Worm (Caenorhabditis elegans): ENCODE data around the gene R05A10.1.

The R05A10.1 gene

DNA sequence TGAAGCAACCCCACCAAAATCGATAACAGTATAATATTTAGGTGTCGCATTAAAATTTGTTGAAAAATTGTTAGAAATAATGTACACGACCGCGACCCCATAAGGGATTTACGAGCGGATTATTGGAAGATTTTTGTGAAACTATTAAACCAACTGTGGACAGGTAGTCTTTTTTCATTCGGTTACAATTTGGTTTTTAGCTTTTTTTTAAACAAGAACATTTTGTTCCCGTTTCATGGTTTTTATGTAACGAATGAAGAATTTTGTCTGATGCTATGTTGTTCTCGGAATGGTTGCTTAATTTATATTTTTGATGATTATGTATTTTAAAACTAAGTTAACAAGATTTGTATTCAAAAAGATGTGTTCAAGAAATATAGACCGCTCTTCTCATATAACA, 5.8 kb upstream of the R05A10.1 start, which contains the start of gene R05A10.3:
Gene R05A10.3 (minus strand): TSS at position 101 of the 400 bp plus-strand sequence.
- TF ChIP-seq alr-1 (tag; optimal IDR thresholded peaks at IDR 0.05) = no peak
- TF ChIP-seq ztf-4 (tag; optimal IDR thresholded peaks at IDR 0.05) = no peak
- no peak for TF ChIP-seq snpc-4 (tag; optimal IDR thresholded peaks at IDR 0.05)
- TF ChIP-seq blmp-1 (tag; optimal IDR thresholded peaks at IDR 0.05; ENCODE audit: insufficient read depth) = no peak
- TF ChIP-seq ama-1 (optimal IDR thresholded peaks at IDR 0.05) = no peak

- TF ChIP-seq ztf-1 (GFP tag; conservative IDR thresholded peaks at IDR 0.05) = no peak
- no peak for TF ChIP-seq ztf-11 (tag; optimal IDR thresholded peaks at IDR 0.05)
- no peak for TF ChIP-seq nhr-12 (tag; optimal IDR thresholded peaks at IDR 0.05)
- no peak for TF ChIP-seq sma-9 (GFP tag; optimal IDR thresholded peaks at IDR 0.05)
- TF ChIP-seq sma-9 (tag; optimal IDR thresholded peaks at IDR 0.05) = no peak
- no peak for TF ChIP-seq unc-55 (GFP tag; optimal IDR thresholded peaks at IDR 0.05)
- no peak for TF ChIP-seq ceh-16 (tag; optimal IDR thresholded peaks at IDR 0.05)
- no peak for TF ChIP-seq skn-1 (tag; optimal IDR thresholded peaks at IDR 0.05)
- TF ChIP-seq nhr-11 (tag; optimal IDR thresholded peaks at IDR 0.05) = no peak
- no peak for TF ChIP-seq C34F6.9 (tag; optimal IDR thresholded peaks at IDR 0.05)
- TF ChIP-seq ama-1 (optimal IDR thresholded peaks at IDR 0.05) = no peak
- no peak for TF ChIP-seq nhr-21 (tag; optimal IDR thresholded peaks at IDR 0.05)
- no peak for TF ChIP-seq elt-1 (tag; optimal IDR thresholded peaks at IDR 0.05)
- no peak for TF ChIP-seq aly-2 (tag; optimal IDR thresholded peaks at IDR 0.05)
These were observed 5.1 kb upstream of the R05A10.1 start, which contains the start of gene R05A10.2 for ce11 chrIV:14177058-14177457. Gene R05A10.2, plus strand, starts transcription at chrIV:14177271.

- TF ChIP-seq nhr-11 (tag; optimal IDR thresholded peaks at IDR 0.05) (no peak), sma-3 (GFP tag; optimal IDR thresholded peaks at IDR 0.05) (no peak), ZK546.5 (tag; optimal IDR thresholded peaks at IDR 0.05) (no peak), nhr-25 (tag; optimal IDR thresholded peaks at IDR 0.05) (no peak), ztf-11 (tag; optimal IDR thresholded peaks at IDR 0.05) (no peak), blmp-1 (tag; optimal IDR thresholded peaks at IDR 0.05; ENCODE audit: insufficient read depth) (no peak), lin-11 (tag; optimal IDR thresholded peaks at IDR 0.05) (no peak), Y55F3AM.14 (GFP tag; optimal IDR thresholded peaks at IDR 0.05) (no peak), nhr-10 (tag; optimal IDR thresholded peaks at IDR 0.05) (no peak)
These were observed 4.1 kb downstream of the R05A10.1 start for ce11 chrIV:14186264-14186663.

- TF ChIP-seq C34F6.9 (tag; optimal IDR thresholded peaks at IDR 0.05) (no peak), lin-13 (GFP tag; optimal IDR thresholded peaks at IDR 0.05) (no peak), blmp-1 (tag; optimal IDR thresholded peaks at IDR 0.05; ENCODE audit: insufficient read depth) (no peak), elt-1 (tag; optimal IDR thresholded peaks at IDR 0.05) (no peak), sma-3 (GFP tag; optimal IDR thresholded peaks at IDR 0.05) (no peak), sem-4 (tag; optimal IDR thresholded peaks at IDR 0.05) (no peak), lin-11 (tag; optimal IDR thresholded peaks at IDR 0.05) (no peak)
These were observed 9.7 kb downstream of the R05A10.1 start, which contains the start of gene K01G12.22 for ce11 chrIV:14191919-14192318. Gene K01G12.22, plus strand, starts transcription at chrIV:14192219.

DNA sequence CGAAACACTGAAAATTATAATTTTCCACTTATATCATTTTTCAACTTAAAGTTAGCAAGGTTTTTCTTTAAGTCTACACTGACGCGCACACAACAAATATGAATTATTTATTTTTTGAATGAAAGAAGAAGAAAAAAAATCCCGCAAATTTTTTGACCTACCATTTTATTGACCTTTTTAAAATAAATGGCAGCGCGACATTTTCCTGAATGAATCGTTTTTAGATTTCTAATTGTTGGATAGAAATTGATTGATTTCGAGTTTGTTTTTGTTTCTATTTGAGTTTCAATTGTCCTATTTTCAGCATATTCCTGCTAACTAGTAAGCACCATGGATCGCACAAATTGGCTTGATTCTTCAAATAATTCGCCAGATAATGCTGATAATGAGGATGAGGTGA, 11.0 kb downstream of the R05A10.1 start, which contains the start of gene K01G12.3:
Gene K01G12.3 (plus strand): TSS at position 301 of the 400 bp plus-strand sequence.
- TF ChIP-seq nhr-25 (tag; optimal IDR thresholded peaks at IDR 0.05) = no peak
- no peak for TF ChIP-seq mab-5 (tag; optimal IDR thresholded peaks at IDR 0.05)
- TF ChIP-seq mdl-1 (tag; optimal IDR thresholded peaks at IDR 0.05) = no peak
- no peak for TF ChIP-seq unc-62 (GFP tag; optimal IDR thresholded peaks at IDR 0.05)
- no peak for TF ChIP-seq alr-1 (tag; optimal IDR thresholded peaks at IDR 0.05)
- TF ChIP-seq ceh-82 (tag; optimal IDR thresholded peaks at IDR 0.05) = no peak
- TF ChIP-seq snpc-4 (tag; optimal IDR thresholded peaks at IDR 0.05) = no peak
- TF ChIP-seq ZK546.5 (tag; optimal IDR thresholded peaks at IDR 0.05) = no peak
- no peak for TF ChIP-seq crh-2 (tag; optimal IDR thresholded peaks at IDR 0.05)
- TF ChIP-seq unc-55 (GFP tag; optimal IDR thresholded peaks at IDR 0.05) = no peak
- TF ChIP-seq F13H6.1 (tag; optimal IDR thresholded peaks at IDR 0.05) = no peak
- TF ChIP-seq nhr-23 (tag; optimal IDR thresholded peaks at IDR 0.05) = no peak
- TF ChIP-seq sma-9 (GFP tag; optimal IDR thresholded peaks at IDR 0.05) = no peak
- no peak for TF ChIP-seq sma-9 (tag; optimal IDR thresholded peaks at IDR 0.05)
- TF ChIP-seq lsy-2 (tag; optimal IDR thresholded peaks at IDR 0.05) = no peak
- TF ChIP-seq lin-11 (tag; optimal IDR thresholded peaks at IDR 0.05) = no peak
- TF ChIP-seq nhr-129 (tag; optimal IDR thresholded peaks at IDR 0.05) = no peak
